Fruit fly (Drosophila melanogaster) whole organism, adult: Measurements from ENCODE around the gene TwdlR.

ENCODE experiments used
- CG11617 ChIP-seq: fragments of 200-800 bp; sonication (Bioruptor generic); optimal IDR thresholded peaks from 2 replicates; lab custom pipeline; 2017; ENCODE audit warnings: mild to moderate bottlenecking, missing biosample characterization, missing genetic modification reagents, missing genetic modification characterization
- CG12768 ChIP-seq: fragments of 200-800 bp; sonication (Bioruptor generic); optimal IDR thresholded peaks from 2 replicates; lab custom pipeline; 2017; ENCODE audit warnings: missing biosample characterization, missing genetic modification characterization, mild to moderate bottlenecking, moderate library complexity, missing genetic modification reagents
- CG14711 ChIP-seq: fragments of 200-800 bp; sonication (Bioruptor generic); optimal IDR thresholded peaks from 2 replicates; lab custom pipeline; 2018; ENCODE audit warnings: missing biosample characterization, mild to moderate bottlenecking, missing genetic modification characterization, moderate library complexity
- CG1620 ChIP-seq: fragments of 200-800 bp; sonication (Bioruptor generic); optimal IDR thresholded peaks from 2 replicates; lab custom pipeline; 2016; ENCODE audit warnings: missing biosample characterization, missing genetic modification characterization
- CG33017 ChIP-seq: fragments of 200-800 bp; sonication (Bioruptor generic); optimal IDR thresholded peaks from 2 replicates; lab custom pipeline; 2018; ENCODE audit warnings: missing biosample characterization, mild to moderate bottlenecking, missing genetic modification characterization, moderate library complexity
- CG5204 ChIP-seq: fragments of 200-800 bp; sonication (Bioruptor generic); optimal IDR thresholded peaks from 2 replicates; lab custom pipeline; 2016; ENCODE audit warnings: missing biosample characterization, missing genetic modification characterization
- CG7045 ChIP-seq: fragments of 200-800 bp; sonication (Bioruptor generic); optimal IDR thresholded peaks from 2 replicates; lab custom pipeline; 2017; ENCODE audit warnings: missing biosample characterization, mild to moderate bottlenecking, missing genetic modification characterization
- CG7101 ChIP-seq: fragments of 200-800 bp; sonication (Bioruptor generic); optimal IDR thresholded peaks from 2 replicates; lab custom pipeline; 2018; ENCODE audit warnings: missing biosample characterization, mild to moderate bottlenecking, missing genetic modification characterization, moderate library complexity
- Clk ChIP-seq: fragments of 200-800 bp; sonication (Bioruptor generic); optimal IDR thresholded peaks from 2 replicates; lab custom pipeline; 2017; ENCODE audit warnings: missing biosample characterization, missing genetic modification characterization
- Crg-1 ChIP-seq: fragments of 200-800 bp; sonication (Bioruptor generic); optimal IDR thresholded peaks from 2 replicates; lab custom pipeline; 2016; ENCODE audit warnings: missing biosample characterization, missing genetic modification characterization
- Hr96 ChIP-seq: fragments of 200-800 bp; sonication (Bioruptor generic); optimal IDR thresholded peaks from 2 replicates; lab custom pipeline; 2016; ENCODE audit warnings: missing biosample characterization, missing genetic modification characterization
- Mnt ChIP-seq: fragments of 200-800 bp; sonication (Bioruptor generic); optimal IDR thresholded peaks from 2 replicates; lab custom pipeline; 2016; ENCODE audit warnings: missing biosample characterization, mild to moderate bottlenecking, missing genetic modification characterization
- bab1 ChIP-seq: fragments of 200-800 bp; sonication (Bioruptor generic); optimal IDR thresholded peaks from 3 replicates; lab custom pipeline; 2019; ENCODE audit warnings: missing biosample characterization, mild to moderate bottlenecking, missing genetic modification characterization, moderate library complexity
- cic ChIP-seq: fragments of 200-800 bp; sonication (Bioruptor generic); optimal IDR thresholded peaks from 2 replicates; lab custom pipeline; 2017; ENCODE audit warnings: missing biosample characterization, mild to moderate bottlenecking, missing genetic modification characterization, moderate library complexity
- cnc ChIP-seq, 2 experiments: fragments of >200 bp; optimal IDR thresholded peaks; 2 replicates each; lab custom pipeline; 2017
- kay ChIP-seq: fragments of 200-800 bp; sonication (Bioruptor generic); peaks from one replicate; lab custom pipeline; 2016; ENCODE audit warnings: missing biosample characterization, missing genetic modification characterization, borderline replicate concordance
- ovo ChIP-seq: fragments of 200-800 bp; sonication (Bioruptor generic); optimal IDR thresholded peaks from 2 replicates; lab custom pipeline; 2016; ENCODE audit warnings: missing biosample characterization, missing genetic modification characterization
- pad ChIP-seq: fragments of 200-800 bp; sonication (Bioruptor generic); optimal IDR thresholded peaks from 3 replicates; lab custom pipeline; 2017; ENCODE audit warnings: missing biosample characterization, missing genetic modification characterization, mild to moderate bottlenecking, moderate library complexity, missing genetic modification reagents
- tj ChIP-seq: fragments of 200-800 bp; sonication (Bioruptor generic); optimal IDR thresholded peaks from 3 replicates; lab custom pipeline; 2017; ENCODE audit warnings: missing biosample characterization, mild to moderate bottlenecking, missing genetic modification characterization, moderate library complexity
- toe ChIP-seq: fragments of 200-800 bp; sonication (Bioruptor generic); optimal IDR thresholded peaks from 2 replicates; lab custom pipeline; 2016; ENCODE audit warnings: missing biosample characterization, missing genetic modification characterization

Gene TwdlR

dm6 chr3R:26634585-26634984, at the start of gene TwdlR:
Gene TwdlR, plus strand, starts transcription at chr3R:26634885.
- TF ChIP-seq CG7101 (tag; lab: Kevin White, UChicago) = no peak
- no peak for TF ChIP-seq Clk (GFP tag; lab: Kevin White, UChicago)
- TF ChIP-seq bab1 (GFP tag; lab: Kevin White, UChicago) = no peak
- no peak for TF ChIP-seq cic (GFP tag; lab: Kevin White, UChicago)
- TF ChIP-seq CG5204 (GFP tag; lab: Kevin White, UChicago) = no peak
- TF ChIP-seq tj (GFP tag; lab: Kevin White, UChicago) = no peak
- no peak for TF ChIP-seq Mnt
- no peak for TF ChIP-seq ovo (GFP tag; lab: Kevin White, UChicago)
- no peak for TF ChIP-seq Hr96 (GFP tag; lab: Kevin White, UChicago)
- TF ChIP-seq toe (GFP tag; lab: Kevin White, UChicago) = no peak
- no peak for TF ChIP-seq kay (GFP tag; lab: Kevin White, UChicago)
- TF ChIP-seq CG33017 (tag; lab: Kevin White, UChicago) = no peak

- no peak for TF ChIP-seq CG7045 (GFP tag; lab: Kevin White, UChicago)
- no peak for TF ChIP-seq cnc (optimal IDR thresholded peaks at IDR 0.05; lab: Kevin White, UChicago)
- TF ChIP-seq toe (GFP tag; lab: Kevin White, UChicago) = no peak
- no peak for TF ChIP-seq tj (GFP tag; lab: Kevin White, UChicago)
- TF ChIP-seq pad = no peak
- TF ChIP-seq Mnt = no peak
- peak; percentile 13 for TF ChIP-seq Hr96 (GFP tag; lab: Kevin White, UChicago)
- TF ChIP-seq CG11617 (GFP tag; lab: Kevin White, UChicago) = peak; percentile 4
- TF ChIP-seq cic (GFP tag; lab: Kevin White, UChicago) = no peak
- no peak for TF ChIP-seq Crg-1 (GFP tag; lab: Kevin White, UChicago)
- no peak for TF ChIP-seq kay (GFP tag; lab: Kevin White, UChicago)
- no peak for TF ChIP-seq CG33017 (tag; lab: Kevin White, UChicago)
- TF ChIP-seq CG1620 (GFP tag; lab: Kevin White, UChicago) = no peak
- TF ChIP-seq CG5204 (GFP tag; lab: Kevin White, UChicago) = no peak
- no peak for TF ChIP-seq Clk (GFP tag; lab: Kevin White, UChicago)
- no peak for TF ChIP-seq CG7101 (tag; lab: Kevin White, UChicago)
- TF ChIP-seq CG12768 (GFP tag; lab: Kevin White, UChicago) = peak; percentile 27
- no peak for TF ChIP-seq CG14711
- no peak for TF ChIP-seq ovo (GFP tag; lab: Kevin White, UChicago)
- no peak for TF ChIP-seq bab1 (GFP tag; lab: Kevin White, UChicago)
Measured at dm6 chr3R:26588158-26588584, 46.5 kb upstream of the TwdlR start.

- TF ChIP-seq bab1 (GFP tag; lab: Kevin White, UChicago) = no peak
- TF ChIP-seq CG14711 = no peak
- TF ChIP-seq cic (GFP tag; lab: Kevin White, UChicago) = no peak
- TF ChIP-seq pad = no peak
- TF ChIP-seq CG1620 (GFP tag; lab: Kevin White, UChicago) = no peak
- no peak for TF ChIP-seq Crg-1 (GFP tag; lab: Kevin White, UChicago)
- no peak for TF ChIP-seq CG7045 (GFP tag; lab: Kevin White, UChicago)
Measured at dm6 chr3R:26593847-26594542, 40.7 kb upstream of the TwdlR start.

dm6 chr3R:26606498-26606897, 28.2 kb upstream of the TwdlR start:
- TF ChIP-seq pad (peak; percentile 80), CG1620 (GFP tag; lab: Kevin White, UChicago) (no peak)

- TF ChIP-seq cnc (optimal IDR thresholded peaks at IDR 0.05; lab: Kevin White, UChicago) = no peak
- no peak for TF ChIP-seq Hr96 (GFP tag; lab: Kevin White, UChicago)
- TF ChIP-seq CG5204 (GFP tag; lab: Kevin White, UChicago) = no peak
- TF ChIP-seq Clk (GFP tag; lab: Kevin White, UChicago) = no peak
- no peak for TF ChIP-seq Crg-1 (GFP tag; lab: Kevin White, UChicago)
- TF ChIP-seq pad = no peak
- TF ChIP-seq Mnt = no peak
- TF ChIP-seq CG7101 (tag; lab: Kevin White, UChicago) = no peak
- TF ChIP-seq CG33017 (tag; lab: Kevin White, UChicago) = no peak
- TF ChIP-seq CG7045 (GFP tag; lab: Kevin White, UChicago) = no peak
- TF ChIP-seq cic (GFP tag; lab: Kevin White, UChicago) = no peak
- TF ChIP-seq kay (GFP tag; lab: Kevin White, UChicago) = no peak
- no peak for TF ChIP-seq CG1620 (GFP tag; lab: Kevin White, UChicago)
- no peak for TF ChIP-seq toe (GFP tag; lab: Kevin White, UChicago)
- TF ChIP-seq tj (GFP tag; lab: Kevin White, UChicago) = no peak
- TF ChIP-seq CG14711 = no peak
Measured at dm6 chr3R:26615428-26615827, 19.3 kb upstream of the TwdlR start.

- TF ChIP-seq Clk (GFP tag; lab: Kevin White, UChicago) = no peak
- TF ChIP-seq CG14711 = no peak
- TF ChIP-seq kay (GFP tag; lab: Kevin White, UChicago) = no peak
- no peak for TF ChIP-seq cic (GFP tag; lab: Kevin White, UChicago)
Measured at dm6 chr3R:26618818-26619217, 15.9 kb upstream of the TwdlR start, which contains the start of gene TwdlM. Gene TwdlM, plus strand, starts transcription at chr3R:26619118.
